Fruit fly (Drosophila melanogaster): ENCODE results near the gene CycD.

The CycD gene

dm6 chrX:15860479-15860878, 49.0 kb downstream of the CycD start (continued):
- no peak for TF ChIP-seq CG14860 (GFP tag; IDR thresholded peaks at IDR 0.05; ENCODE audit: partially characterized antibody)
- no peak for TF ChIP-seq CG4360 (GFP tag; IDR thresholded peaks at IDR 0.05)
- 0 out of 3 replicates have a peak, but pooled peaks have one; percentile 22 for TF ChIP-seq Dbx (GFP tag; IDR thresholded peaks at IDR 0.05)
- peak; percentile 91 for TF ChIP-seq CG17359 (tag; optimal IDR thresholded peaks at IDR 0.05)
- TF ChIP-seq pzg (GFP tag; optimal IDR thresholded peaks at IDR 0.05): peak; percentile 37
- TF ChIP-seq CG10543 (GFP tag; optimal IDR thresholded peaks at IDR 0.05): peak; percentile 57
- TF ChIP-seq Bgb (GFP tag; IDR thresholded peaks at IDR 0.05; ENCODE audit: partially characterized antibody): peak; percentile 56; the same call in 1 of the 2 replicates
- TF ChIP-seq YL-1 (GFP tag; optimal IDR thresholded peaks at IDR 0.05): peak; percentile 95
- peak; percentile 44 for TF ChIP-seq CG32532 (GFP tag; IDR thresholded peaks at IDR 0.05)
- TF ChIP-seq br (optimal IDR thresholded peaks at IDR 0.05): no peak
- peak; percentile 61; the same call in 2 of the 3 replicates for TF ChIP-seq ci (GFP tag; IDR thresholded peaks at IDR 0.05)
- peak; percentile 1 for TF ChIP-seq CG1529 (GFP tag; optimal IDR thresholded peaks at IDR 0.05)
- no peak for TF ChIP-seq aop (GFP tag; IDR thresholded peaks at IDR 0.05)
- TF ChIP-seq Atf6 (GFP tag; IDR thresholded peaks at IDR 0.05): peak; percentile 45; the same call in 1 of the 2 replicates
- peak; percentile 63 for TF ChIP-seq abd-A (tag; optimal IDR thresholded peaks at IDR 0.05)
- TF ChIP-seq CG11504 (tag; optimal IDR thresholded peaks at IDR 0.05): no peak
- no peak for TF ChIP-seq ro (GFP tag; IDR thresholded peaks at IDR 0.05)
- no peak for TF ChIP-seq CG12071 (GFP tag; optimal IDR thresholded peaks at IDR 0.05)
- TF ChIP-seq PHDP (tag; optimal IDR thresholded peaks at IDR 0.05): no peak
- TF ChIP-seq sd (tag; optimal IDR thresholded peaks at IDR 0.05): peak; percentile 45
- TF ChIP-seq CHES-1-like (GFP tag; optimal IDR thresholded peaks at IDR 0.05): peak; percentile 47
- TF ChIP-seq CG17385 (GFP tag; optimal IDR thresholded peaks at IDR 0.05): no peak
- TF ChIP-seq MTF-1 (GFP tag; optimal IDR thresholded peaks at IDR 0.05; ENCODE audit: borderline replicate concordance): peak; percentile 81
- TF ChIP-seq mirr (GFP tag; optimal IDR thresholded peaks at IDR 0.05): peak; percentile 20
- TF ChIP-seq Drgx (GFP tag; IDR thresholded peaks at IDR 0.05): peak; percentile 58
- TF ChIP-seq Ravus (GFP tag; IDR thresholded peaks at IDR 0.05): no peak
- peak; percentile 27 for TF ChIP-seq CG7839 (tag; optimal IDR thresholded peaks at IDR 0.05)
- peak; percentile 1 for TF ChIP-seq bcd (GFP tag; optimal IDR thresholded peaks at IDR 0.05)
- peak; percentile 49 for TF ChIP-seq kah (GFP tag; optimal IDR thresholded peaks at IDR 0.05)
- TF ChIP-seq onecut (GFP tag; IDR thresholded peaks at IDR 0.05): peak; percentile 93
- peak; percentile 26 for TF ChIP-seq CG10147 (GFP tag; optimal IDR thresholded peaks at IDR 0.05)
- TF ChIP-seq HLH3B (GFP tag; IDR thresholded peaks at IDR 0.05): no peak
- no peak for TF ChIP-seq CG2889 (GFP tag; IDR thresholded peaks at IDR 0.05)
- TF ChIP-seq nerfin-2 (GFP tag; IDR thresholded peaks at IDR 0.05; ENCODE audit: partially characterized antibody): peak; percentile 41; the same call in 1 of the 2 replicates
- no peak for TF ChIP-seq chinmo (GFP tag; IDR thresholded peaks at IDR 0.05; ENCODE audit: partially characterized antibody)
- peak; percentile 29 for TF ChIP-seq dm (GFP tag; optimal IDR thresholded peaks at IDR 0.05)
- TF ChIP-seq CG8924 (tag; optimal IDR thresholded peaks at IDR 0.05): peak; percentile 34
- no peak for TF ChIP-seq CG3407 (GFP tag; optimal IDR thresholded peaks at IDR 0.05)
- TF ChIP-seq Nf-YC (tag; optimal IDR thresholded peaks at IDR 0.05): peak; percentile 73
- TF ChIP-seq CG2120 (GFP tag; optimal IDR thresholded peaks at IDR 0.05): peak; percentile 25
- TF ChIP-seq Antp (GFP tag; optimal IDR thresholded peaks at IDR 0.05): no peak
- peak; percentile 85 for TF ChIP-seq CG34422 (GFP tag; IDR thresholded peaks at IDR 0.05)
- no peak for TF ChIP-seq peb (GFP tag; IDR thresholded peaks at IDR 0.05)
- peak; percentile 44 for TF ChIP-seq sug (tag; optimal IDR thresholded peaks at IDR 0.05)
- TF ChIP-seq ato (GFP tag; IDR thresholded peaks at IDR 0.05; ENCODE audit: partially characterized antibody): peak; percentile 41; the same call in 1 of the 2 replicates
- TF ChIP-seq CG14441 (GFP tag; IDR thresholded peaks at IDR 0.05): peak; percentile 40; the same call in 1 of the 2 replicates
- TF ChIP-seq CG12391 (tag; optimal IDR thresholded peaks at IDR 0.05): no peak
- no peak for TF ChIP-seq Hsf (GFP tag; optimal IDR thresholded peaks at IDR 0.05)
- TF ChIP-seq Max (GFP tag; optimal IDR thresholded peaks at IDR 0.05): peak; percentile 2
- TF ChIP-seq CG32767 (GFP tag; IDR thresholded peaks at IDR 0.05): peak; percentile 85
- no peak for TF ChIP-seq jumu (GFP tag; optimal IDR thresholded peaks at IDR 0.05)

Data from whole organism, embryonic.